Worm (Caenorhabditis elegans): ENCODE results near the gene cki-1.

- TF ChIP-seq ama-1 (optimal IDR thresholded peaks at IDR 0.05) (no peak), sea-1 (GFP tag; conservative IDR thresholded peaks at IDR 0.05) (no peak), scrt-1 (GFP tag; IDR thresholded peaks at IDR 0.05) (no peak), aly-1 (tag; optimal IDR thresholded peaks at IDR 0.05) (no peak), tbx-37 (GFP tag; conservative IDR thresholded peaks at IDR 0.05) (no peak), hmg-4 (GFP tag; optimal IDR thresholded peaks at IDR 0.05) (no peak), ceh-13 (GFP tag; optimal IDR thresholded peaks at IDR 0.05) (no peak), hmbx-1 (tag; optimal IDR thresholded peaks at IDR 0.05) (no peak), flt-1 (GFP tag; IDR thresholded peaks at IDR 0.05) (no peak)
Observed at ce11 chrII:7801899-7802298, 9.1 kb upstream of the cki-1 start.

Measured in whole organism, early embryonic.